Fruit fly (Drosophila melanogaster): ENCODE results near the gene CheB38c.

DNA sequence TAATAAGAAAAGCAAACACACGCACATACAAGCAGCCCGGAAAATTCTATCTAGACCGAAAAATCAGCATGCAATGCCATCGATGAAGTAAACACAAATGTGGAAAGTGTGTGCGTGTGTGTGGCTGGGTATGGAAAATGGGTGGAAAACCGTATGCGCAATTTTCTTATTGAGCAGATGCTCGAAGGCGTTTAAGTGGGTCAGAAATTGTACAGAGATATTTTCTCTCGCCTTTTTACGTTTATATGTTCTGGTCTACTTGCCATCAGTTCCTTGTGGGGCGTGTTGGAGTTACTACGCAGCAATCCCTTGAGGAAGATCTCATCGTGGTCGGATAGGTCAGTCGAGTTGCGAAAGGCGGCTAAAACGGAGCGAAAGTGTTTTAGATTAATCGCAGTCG is 24.9 kb downstream of the CheB38c start:
- TF ChIP-seq CG13204 (GFP tag; optimal IDR thresholded peaks at IDR 0.05): no peak
- TF ChIP-seq CG32121 (GFP tag; IDR thresholded peaks at IDR 0.05): no peak
- no peak for TF ChIP-seq CG12605 (GFP tag; IDR thresholded peaks at IDR 0.05)
- no peak for TF ChIP-seq Ets98B (GFP tag; IDR thresholded peaks at IDR 0.05)
- TF ChIP-seq fd96Ca (GFP tag; IDR thresholded peaks at IDR 0.05): no peak
- no peak for TF ChIP-seq CG4496 (GFP tag; IDR thresholded peaks at IDR 0.05)
- no peak for TF ChIP-seq Pif1A (GFP tag; optimal IDR thresholded peaks at IDR 0.05)
- TF ChIP-seq EcR (GFP tag; optimal IDR thresholded peaks at IDR 0.05): no peak
- no peak for TF ChIP-seq Snoo (tag; optimal IDR thresholded peaks at IDR 0.05)
- TF ChIP-seq CG15710 (tag; optimal IDR thresholded peaks at IDR 0.05): no peak
- TF ChIP-seq D1 (tag; optimal IDR thresholded peaks at IDR 0.05): no peak
- no peak for TF ChIP-seq gl (tag; optimal IDR thresholded peaks at IDR 0.05)
- no peak for TF ChIP-seq CG10348 (GFP tag; IDR thresholded peaks at IDR 0.05)
